Worm (Caenorhabditis elegans): ENCODE measurements around the gene srsx-2.
"Not testable (repeated sequence)": the region's sequence is repeated elsewhere in the genome, so short reads cannot be mapped to it uniquely, and the experiment has no call there.

Gene srsx-2

DNA sequence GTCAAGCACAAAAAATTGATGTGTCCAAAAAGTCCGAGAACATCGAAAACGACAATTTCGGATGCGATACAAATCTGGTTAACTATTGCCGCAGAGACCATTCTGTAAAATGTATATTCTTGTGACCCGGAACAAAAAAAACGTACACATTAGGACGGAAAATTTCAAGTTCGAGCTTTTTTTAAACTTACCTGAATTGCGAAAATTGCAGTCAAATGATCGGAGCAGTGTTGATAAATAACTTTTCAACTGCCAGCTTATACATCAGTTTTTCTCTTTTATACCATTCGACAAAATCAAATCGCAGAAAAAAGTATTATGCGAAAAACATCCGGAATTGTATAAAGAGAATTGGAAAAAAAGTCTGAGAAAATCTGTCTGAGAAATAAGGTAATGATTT, at the start of gene srsx-2:
Gene srsx-2, minus strand, starts transcription at position 101 of the 400 bp plus-strand sequence.
- TF ChIP-seq ztf-29 (GFP tag; IDR thresholded peaks at IDR 0.05): no peak
- TF ChIP-seq cog-1 (tag; optimal IDR thresholded peaks at IDR 0.05): no peak
- TF ChIP-seq ztf-23 (GFP tag; IDR thresholded peaks at IDR 0.05): no peak
- TF ChIP-seq T22C8.4 (GFP tag; IDR thresholded peaks at IDR 0.05): no peak
- no peak for TF ChIP-seq klf-2 (GFP tag; conservative IDR thresholded peaks at IDR 0.05)
- TF ChIP-seq med-1 (GFP tag; optimal IDR thresholded peaks at IDR 0.05; ENCODE audit: insufficient read depth): no peak
- TF ChIP-seq ref-1 (GFP tag; conservative IDR thresholded peaks at IDR 0.05): no peak

DNA sequence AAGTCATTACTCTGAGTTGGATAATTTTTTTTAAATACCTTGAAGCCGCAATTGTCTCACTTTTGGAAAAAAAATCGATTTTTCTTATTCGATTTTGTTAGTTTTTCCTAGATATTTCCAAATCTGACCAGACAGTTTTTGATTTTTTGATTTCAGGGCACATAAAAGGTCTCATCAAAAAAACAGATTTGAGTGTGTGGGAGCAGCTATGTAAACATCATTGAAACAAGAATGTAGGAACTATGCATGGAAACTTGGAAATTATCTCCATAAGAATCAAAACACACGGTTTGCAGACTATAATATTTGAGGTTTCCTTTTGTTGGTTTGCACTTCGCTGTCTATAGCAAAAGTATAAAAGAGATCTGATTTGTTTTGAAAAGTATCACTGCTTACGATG, 47.8 kb upstream of the srsx-2 start, which contains the start of gene scl-24:
Gene scl-24, plus strand, starts transcription at position 301 of the 400 bp plus-strand sequence.
- TF ChIP-seq ref-1 (GFP tag; conservative IDR thresholded peaks at IDR 0.05): no peak
- TF ChIP-seq tab-1 (GFP tag; IDR thresholded peaks at IDR 0.05): no peak
- TF ChIP-seq cog-1 (tag; optimal IDR thresholded peaks at IDR 0.05): no peak

DNA sequence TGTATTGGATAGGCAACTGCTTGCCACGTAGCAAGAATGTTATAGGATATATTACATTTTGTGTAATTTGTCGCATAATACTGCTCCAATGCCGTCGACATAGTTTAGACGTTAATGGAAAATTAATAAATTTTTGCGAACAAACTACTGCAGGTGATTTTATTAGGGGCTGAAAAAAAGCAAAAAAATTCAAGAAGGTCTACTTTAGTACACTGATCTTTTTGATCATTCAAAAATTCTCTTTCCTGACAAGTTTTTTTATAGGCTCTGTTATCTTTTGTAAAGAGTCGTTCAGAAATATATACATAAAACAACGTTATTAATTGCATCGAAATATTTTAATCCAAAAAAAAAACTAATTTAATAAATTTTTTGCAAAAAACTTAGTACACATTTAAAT, 46.9 kb upstream of the srsx-2 start, which contains the start of gene srh-111:
Gene srh-111, minus strand, starts transcription at position 101 of the 400 bp plus-strand sequence.
- TF ChIP-seq ztf-23 (GFP tag; IDR thresholded peaks at IDR 0.05) (no peak), tab-1 (GFP tag; IDR thresholded peaks at IDR 0.05) (no peak), ref-1 (GFP tag; conservative IDR thresholded peaks at IDR 0.05) (no peak), klf-2 (GFP tag; conservative IDR thresholded peaks at IDR 0.05) (no peak), med-1 (GFP tag; optimal IDR thresholded peaks at IDR 0.05; ENCODE audit: insufficient read depth) (no peak), ztf-29 (GFP tag; IDR thresholded peaks at IDR 0.05) (no peak), T22C8.4 (GFP tag; IDR thresholded peaks at IDR 0.05) (no peak), cog-1 (tag; optimal IDR thresholded peaks at IDR 0.05) (no peak), flt-1 (GFP tag; IDR thresholded peaks at IDR 0.05) (no peak)

DNA sequence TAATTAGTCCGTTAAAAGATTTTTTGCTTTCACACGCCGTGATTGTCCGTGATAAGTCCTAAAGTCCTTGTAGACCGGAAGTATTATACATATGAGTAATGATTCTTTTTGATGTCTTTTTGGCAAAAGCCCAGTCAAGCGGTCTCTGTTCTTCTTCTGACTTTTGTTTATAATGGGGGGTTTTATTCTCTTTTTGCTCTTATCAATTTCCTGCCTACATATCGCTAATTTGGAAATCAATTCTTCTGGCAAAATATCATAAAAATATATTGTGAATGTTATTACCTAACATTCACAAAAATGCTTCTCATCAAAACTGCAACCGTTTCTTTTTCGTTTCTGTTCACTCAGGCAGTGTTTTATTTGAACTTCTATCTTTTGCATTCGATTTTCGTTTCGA, 38.3 kb upstream of the srsx-2 start, which contains the start of gene srbc-61:
Gene srbc-61, plus strand, starts transcription at position 301 of the 400 bp plus-strand sequence.
- TF ChIP-seq T22C8.4 (GFP tag; IDR thresholded peaks at IDR 0.05): no peak
- TF ChIP-seq tab-1 (GFP tag; IDR thresholded peaks at IDR 0.05): no peak
- TF ChIP-seq cog-1 (tag; optimal IDR thresholded peaks at IDR 0.05): no peak
- no peak for TF ChIP-seq ztf-29 (GFP tag; IDR thresholded peaks at IDR 0.05)
- no peak for TF ChIP-seq klf-2 (GFP tag; conservative IDR thresholded peaks at IDR 0.05)
- no peak for TF ChIP-seq ref-1 (GFP tag; conservative IDR thresholded peaks at IDR 0.05)
- TF ChIP-seq flt-1 (GFP tag; IDR thresholded peaks at IDR 0.05): no peak
- TF ChIP-seq med-1 (GFP tag; optimal IDR thresholded peaks at IDR 0.05; ENCODE audit: insufficient read depth): no peak
- no peak for TF ChIP-seq ztf-23 (GFP tag; IDR thresholded peaks at IDR 0.05)

DNA sequence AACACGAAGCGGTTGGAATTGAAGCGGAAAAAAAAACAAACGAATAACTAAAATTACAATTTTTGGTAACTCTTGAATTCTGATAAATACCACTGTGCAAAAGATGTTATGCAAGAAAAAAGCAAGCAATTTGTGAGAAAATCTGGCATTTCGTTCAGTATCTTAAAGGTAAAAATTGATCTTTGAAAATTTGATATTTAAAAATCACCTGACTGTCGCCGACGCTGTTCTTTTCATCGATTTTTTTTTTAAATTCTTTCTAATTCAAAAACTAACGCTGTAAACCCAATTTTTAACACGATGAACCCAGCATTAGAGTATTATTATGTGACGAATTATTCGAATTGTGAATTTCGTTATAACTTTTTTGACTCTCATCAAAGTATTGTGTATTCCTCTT, 35.5 kb upstream of the srsx-2 start, which contains the start of gene srh-123:
Gene srh-123, plus strand, starts transcription at position 301 of the 400 bp plus-strand sequence.
- TF ChIP-seq med-1 (GFP tag; optimal IDR thresholded peaks at IDR 0.05; ENCODE audit: insufficient read depth) (no peak), ztf-23 (GFP tag; IDR thresholded peaks at IDR 0.05) (no peak), cog-1 (tag; optimal IDR thresholded peaks at IDR 0.05) (no peak), flt-1 (GFP tag; IDR thresholded peaks at IDR 0.05) (no peak), ztf-29 (GFP tag; IDR thresholded peaks at IDR 0.05) (no peak), tab-1 (GFP tag; IDR thresholded peaks at IDR 0.05) (no peak), T22C8.4 (GFP tag; IDR thresholded peaks at IDR 0.05) (no peak), ref-1 (GFP tag; conservative IDR thresholded peaks at IDR 0.05) (no peak), klf-2 (GFP tag; conservative IDR thresholded peaks at IDR 0.05) (no peak)

DNA sequence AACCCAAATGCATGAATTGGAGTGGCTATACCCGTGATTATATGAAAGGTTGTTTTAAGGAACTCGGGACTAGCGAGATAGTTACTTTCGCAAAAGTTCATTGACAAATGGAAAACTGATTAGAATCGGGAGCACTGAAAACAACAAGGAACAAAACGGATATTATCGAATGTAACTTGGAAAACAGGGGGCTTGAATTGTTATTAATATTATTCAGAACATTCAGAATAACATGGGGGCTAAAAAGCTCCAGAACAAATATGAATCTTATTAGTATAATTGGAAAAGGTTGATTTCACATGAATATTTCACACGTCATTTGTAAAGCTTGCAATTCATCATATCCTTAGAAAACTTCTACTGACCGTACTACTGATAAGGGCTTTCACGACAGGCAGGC, 33.3 kb upstream of the srsx-2 start, which contains the start of gene srh-235:
Gene srh-235, minus strand, starts transcription at position 101 of the 400 bp plus-strand sequence.
- TF ChIP-seq flt-1 (GFP tag; IDR thresholded peaks at IDR 0.05): no peak
- no peak for TF ChIP-seq cog-1 (tag; optimal IDR thresholded peaks at IDR 0.05)
- no peak for TF ChIP-seq klf-2 (GFP tag; conservative IDR thresholded peaks at IDR 0.05)
- TF ChIP-seq ref-1 (GFP tag; conservative IDR thresholded peaks at IDR 0.05): no peak
- TF ChIP-seq tab-1 (GFP tag; IDR thresholded peaks at IDR 0.05): no peak
- no peak for TF ChIP-seq ztf-23 (GFP tag; IDR thresholded peaks at IDR 0.05)
- no peak for TF ChIP-seq ztf-29 (GFP tag; IDR thresholded peaks at IDR 0.05)

ce11 chrV:17469180-17469579, 31.0 kb upstream of the srsx-2 start, which contains the start of gene F20E11.17:
Gene F20E11.17 (minus strand): TSS chrV:17469280.
- TF ChIP-seq ztf-23 (GFP tag; IDR thresholded peaks at IDR 0.05) (no peak), tab-1 (GFP tag; IDR thresholded peaks at IDR 0.05) (no peak), ztf-29 (GFP tag; IDR thresholded peaks at IDR 0.05) (no peak), T22C8.4 (GFP tag; IDR thresholded peaks at IDR 0.05) (no peak), ref-1 (GFP tag; conservative IDR thresholded peaks at IDR 0.05) (no peak), klf-2 (GFP tag; conservative IDR thresholded peaks at IDR 0.05) (no peak), med-1 (GFP tag; optimal IDR thresholded peaks at IDR 0.05; ENCODE audit: insufficient read depth) (no peak), cog-1 (tag; optimal IDR thresholded peaks at IDR 0.05) (no peak), flt-1 (GFP tag; IDR thresholded peaks at IDR 0.05) (no peak)

DNA sequence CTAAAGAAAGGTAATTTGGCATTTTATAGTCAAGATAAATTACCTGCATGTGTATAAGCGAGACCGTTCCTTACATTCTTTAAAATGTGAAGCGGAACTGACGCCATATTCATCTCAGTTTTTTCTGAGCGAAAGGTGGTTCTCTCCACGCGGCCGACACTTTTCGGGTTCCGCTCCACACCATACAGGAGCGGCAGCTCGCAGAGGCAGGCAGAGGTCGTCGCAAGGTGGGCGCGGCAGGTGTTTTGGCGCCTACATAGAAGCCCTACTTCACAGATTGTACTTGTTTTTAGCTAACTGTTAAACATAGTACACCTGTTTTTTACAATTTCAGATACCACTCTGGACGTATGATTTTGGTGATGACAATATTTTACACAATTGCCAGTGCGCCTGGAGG, 29.7 kb upstream of the srsx-2 start:
- TF ChIP-seq klf-2 (GFP tag; conservative IDR thresholded peaks at IDR 0.05) (no peak), T22C8.4 (GFP tag; IDR thresholded peaks at IDR 0.05) (no peak), flt-1 (GFP tag; IDR thresholded peaks at IDR 0.05) (no peak), ztf-29 (GFP tag; IDR thresholded peaks at IDR 0.05) (no peak), med-1 (GFP tag; optimal IDR thresholded peaks at IDR 0.05; ENCODE audit: insufficient read depth) (no peak), tab-1 (GFP tag; IDR thresholded peaks at IDR 0.05) (no peak), ztf-23 (GFP tag; IDR thresholded peaks at IDR 0.05) (no peak), cog-1 (tag; optimal IDR thresholded peaks at IDR 0.05) (no peak), ref-1 (GFP tag; conservative IDR thresholded peaks at IDR 0.05) (no peak)

ce11 chrV:17466751-17467150, 28.5 kb upstream of the srsx-2 start, which contains the start of gene srw-72:
Gene srw-72 (plus strand): TSS chrV:17467051.
- TF ChIP-seq tab-1 (GFP tag; IDR thresholded peaks at IDR 0.05): no peak
- TF ChIP-seq ztf-29 (GFP tag; IDR thresholded peaks at IDR 0.05): no peak
- TF ChIP-seq klf-2 (GFP tag; conservative IDR thresholded peaks at IDR 0.05): no peak
- no peak for TF ChIP-seq med-1 (GFP tag; optimal IDR thresholded peaks at IDR 0.05; ENCODE audit: insufficient read depth)
- TF ChIP-seq ref-1 (GFP tag; conservative IDR thresholded peaks at IDR 0.05): no peak
- no peak for TF ChIP-seq flt-1 (GFP tag; IDR thresholded peaks at IDR 0.05)
- TF ChIP-seq cog-1 (tag; optimal IDR thresholded peaks at IDR 0.05): no peak
- no peak for TF ChIP-seq T22C8.4 (GFP tag; IDR thresholded peaks at IDR 0.05)
- no peak for TF ChIP-seq ztf-23 (GFP tag; IDR thresholded peaks at IDR 0.05)

DNA sequence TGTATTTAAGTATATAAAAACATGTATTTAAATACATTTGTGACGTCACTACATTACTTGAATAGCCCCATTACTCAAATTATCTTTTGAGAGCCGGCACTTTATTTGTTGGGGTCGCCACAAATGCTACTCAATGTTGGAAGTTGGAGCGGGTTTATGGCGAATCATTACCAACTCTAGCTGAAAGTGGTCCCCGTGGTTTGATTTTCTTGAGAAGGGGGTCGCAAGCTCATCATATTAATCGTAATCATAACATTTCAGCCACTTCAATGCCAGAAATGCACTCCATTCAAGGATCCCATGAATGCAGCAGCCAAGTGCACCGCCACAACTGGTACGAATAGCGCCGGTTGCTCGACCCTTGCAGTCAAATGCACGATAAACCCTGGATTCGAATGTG, 26.1 kb upstream of the srsx-2 start, which contains the start of gene F20E11.7:
Gene F20E11.7, plus strand, starts transcription at position 301 of the 400 bp plus-strand sequence.
- not testable (repeated sequence) for TF ChIP-seq med-1 (GFP tag; optimal IDR thresholded peaks at IDR 0.05; ENCODE audit: insufficient read depth); tab-1 (GFP tag; IDR thresholded peaks at IDR 0.05); T22C8.4 (GFP tag; IDR thresholded peaks at IDR 0.05)
